Fruit fly (Drosophila melanogaster) whole organism, embryonic: Measurements from ENCODE around the gene Mon1.

Experiments
- CG11247 ChIP-seq: fragments of 200-800 bp; sonication (Bioruptor generic); IDR thresholded peaks from 2 replicates; pipeline ENCODE4 v1.3.6; 2022; ENCODE audit warnings: missing biosample characterization, missing genetic modification characterization
- CG12942 ChIP-seq: fragments of 200-800 bp; sonication (Bioruptor generic); optimal IDR thresholded peaks from 3 replicates; lab custom pipeline; 2016; ENCODE audit warnings: missing biosample characterization, missing genetic modification characterization
- CG13424 ChIP-seq: fragments of 200-800 bp; sonication (Bioruptor generic); optimal IDR thresholded peaks from 2 replicates; lab custom pipeline; 2019; ENCODE audit warnings: missing biosample characterization, mild to moderate bottlenecking, missing genetic modification characterization, moderate library complexity
- CG1647 ChIP-seq: fragments of 200-800 bp; sonication (Bioruptor generic); optimal IDR thresholded peaks from 3 replicates; lab custom pipeline; 2016; ENCODE audit warnings: missing biosample characterization, missing genetic modification characterization
- CG17612 ChIP-seq: fragments of 200-800 bp; sonication (Bioruptor generic); IDR thresholded peaks from 2 replicates; pipeline ENCODE4 v1.3.6; 2022; ENCODE audit warnings: missing biosample characterization, missing genetic modification characterization
- CG18476 ChIP-seq: fragments of 200-800 bp; sonication (Bioruptor generic); optimal IDR thresholded peaks from 2 replicates; lab custom pipeline; 2016; ENCODE audit warnings: missing biosample characterization, mild to moderate bottlenecking, missing genetic modification characterization
- CG30020 ChIP-seq: fragments of 200-800 bp; optimal IDR thresholded peaks from 2 replicates; lab custom pipeline; 2019; ENCODE audit warnings: missing biosample characterization, mild to moderate bottlenecking, missing genetic modification characterization, moderate library complexity
- CG31441 ChIP-seq: fragments of 200-800 bp; sonication (Bioruptor generic); IDR thresholded peaks from 2 replicates; pipeline ENCODE4 v1.3.6; 2022; ENCODE audit warnings: missing biosample characterization, missing genetic modification characterization
- CG32772 ChIP-seq: fragments of 200-800 bp; sonication (Bioruptor generic); IDR thresholded peaks from 2 replicates; pipeline ENCODE4 v1.3.6; 2022; ENCODE audit warnings: missing biosample characterization, missing genetic modification characterization
- CG4617 ChIP-seq: fragments of 200-800 bp; sonication (Bioruptor generic); optimal IDR thresholded peaks from 3 replicates; lab custom pipeline; 2016; ENCODE audit warnings: missing biosample characterization, missing genetic modification characterization, borderline replicate concordance
- CG7357 ChIP-seq: fragments of 200-800 bp; sonication (Bioruptor generic); IDR thresholded peaks from 3 replicates; pipeline ENCODE4 v1.3.6; 2022; ENCODE audit warnings: missing biosample characterization, missing genetic modification characterization
- CG7372 ChIP-seq: fragments of 200-800 bp; sonication (Bioruptor generic); IDR thresholded peaks from 2 replicates; pipeline ENCODE4 v1.3.6; 2022; ENCODE audit warnings: missing biosample characterization, missing genetic modification characterization
- CG7786 ChIP-seq: fragments of 200-800 bp; sonication (Bioruptor generic); optimal IDR thresholded peaks from 2 replicates; lab custom pipeline; 2016; ENCODE audit warnings: missing biosample characterization, missing genetic modification characterization
- CG9876 ChIP-seq: fragments of 200-800 bp; sonication (Bioruptor generic); optimal IDR thresholded peaks from 2 replicates; lab custom pipeline; 2016; ENCODE audit warnings: missing biosample characterization, missing genetic modification characterization
- Dad ChIP-seq: fragments of 200-800 bp; sonication (Bioruptor generic); optimal IDR thresholded peaks from 3 replicates; lab custom pipeline; 2016; ENCODE audit warnings: missing biosample characterization, missing genetic modification characterization
- Drgx ChIP-seq: fragments of 200-800 bp; sonication (Bioruptor generic); IDR thresholded peaks from 2 replicates; pipeline ENCODE4 v1.3.6; 2022; ENCODE audit warnings: missing biosample characterization, missing genetic modification characterization
- Elba2 ChIP-seq: fragments of 200-800 bp; sonication (Bioruptor generic); optimal IDR thresholded peaks from 3 replicates; lab custom pipeline; 2016; ENCODE audit warnings: missing biosample characterization, missing genetic modification characterization
- Fer2 ChIP-seq: fragments of 200-800 bp; sonication (Bioruptor generic); optimal IDR thresholded peaks from 2 replicates; lab custom pipeline; 2018; ENCODE audit warnings: missing biosample characterization, mild to moderate bottlenecking, missing genetic modification characterization, moderate library complexity
- HmgZ ChIP-seq: fragments of 200-800 bp; sonication (Bioruptor generic); optimal IDR thresholded peaks from 2 replicates; lab custom pipeline; 2018; ENCODE audit warnings: missing biosample characterization, mild to moderate bottlenecking, missing genetic modification characterization
- Hr51 ChIP-seq, 2 experiments: fragments of 200-800 bp; sonication (Bioruptor generic); optimal IDR thresholded peaks; 2 replicates in 1 of 2; 3 replicates in 1 of 2; lab custom pipeline; 2016 to 2018; ENCODE audit warnings: missing biosample characterization in 2 of 2, missing genetic modification characterization in 2 of 2, mild to moderate bottlenecking in 1 of 2, moderate library complexity in 1 of 2
- Lim3 ChIP-seq: fragments of 200-800 bp; sonication (Bioruptor generic); IDR thresholded peaks from 2 replicates; pipeline ENCODE4 v1.3.6; 2022; ENCODE audit warnings: missing biosample characterization, missing genetic modification characterization
- Max ChIP-seq: fragments of 200-800 bp; sonication (Bioruptor generic); optimal IDR thresholded peaks from 2 replicates; lab custom pipeline; 2016; ENCODE audit warnings: missing biosample characterization, mild to moderate bottlenecking, missing genetic modification characterization
- NC2α ChIP-seq: fragments of 200-800 bp; sonication (Bioruptor generic); optimal IDR thresholded peaks from 2 replicates; lab custom pipeline; 2016; ENCODE audit warnings: missing biosample characterization, missing genetic modification characterization
- Nf-YC ChIP-seq: fragments of 200-800 bp; optimal IDR thresholded peaks from 3 replicates; lab custom pipeline; 2019; ENCODE audit warnings: missing biosample characterization, mild to moderate bottlenecking, missing genetic modification characterization, moderate library complexity
- Ravus ChIP-seq: fragments of 200-800 bp; sonication (Bioruptor generic); IDR thresholded peaks from 2 replicates; pipeline ENCODE4 v1.3.6; 2022; ENCODE audit warnings: missing biosample characterization, missing genetic modification characterization
- Spps ChIP-seq: fragments of 200-800 bp; sonication (Bioruptor generic); optimal IDR thresholded peaks from 2 replicates; lab custom pipeline; 2018; ENCODE audit warnings: missing biosample characterization, mild to moderate bottlenecking, missing genetic modification characterization
- Sry-δ ChIP-seq: fragments of 200-800 bp; sonication (Bioruptor generic); optimal IDR thresholded peaks from 2 replicates; lab custom pipeline; 2016; ENCODE audit warnings: missing biosample characterization, missing genetic modification characterization
- Vsx1 ChIP-seq: fragments of 200-800 bp; sonication (Bioruptor generic); optimal IDR thresholded peaks from 2 replicates; lab custom pipeline; 2017; ENCODE audit warnings: missing biosample characterization, mild to moderate bottlenecking, missing genetic modification characterization, missing genetic modification reagents
- ac ChIP-seq: fragments of 200-800 bp; sonication (Bioruptor generic); optimal IDR thresholded peaks from 3 replicates; lab custom pipeline; 2017; ENCODE audit warnings: missing biosample characterization, mild to moderate bottlenecking, missing genetic modification characterization
- amos ChIP-seq: fragments of 200-800 bp; sonication (Bioruptor generic); IDR thresholded peaks from 2 replicates; pipeline ENCODE4 v1.3.6; 2022; ENCODE audit warnings: missing biosample characterization, missing genetic modification characterization; ENCODE audit not compliant: partially characterized antibody
- chif ChIP-seq, 2 experiments: fragments of 200-800 bp; sonication (Bioruptor generic); optimal IDR thresholded peaks; 3 replicates each; lab custom pipeline; 2016; ENCODE audit warnings: missing biosample characterization in 2 of 2, missing genetic modification characterization in 2 of 2
- dysf ChIP-seq: fragments of 200-800 bp; sonication (Bioruptor generic); IDR thresholded peaks from 3 replicates; pipeline ENCODE4 v1.3.6; 2022; ENCODE audit warnings: missing biosample characterization, missing genetic modification characterization
- emc ChIP-seq: fragments of 200-800 bp; sonication (Bioruptor generic); optimal IDR thresholded peaks from 2 replicates; lab custom pipeline; 2016; ENCODE audit warnings: missing biosample characterization, missing genetic modification characterization
- esg ChIP-seq: fragments of 200-800 bp; sonication (Bioruptor generic); conservative IDR thresholded peaks from 2 replicates; pipeline ENCODE4 v1.3.6; 2022; ENCODE audit warnings: missing biosample characterization, missing genetic modification characterization
- eve ChIP-seq, 2 experiments: fragments of >200 bp; optimal IDR thresholded peaks; 2 replicates each; lab custom pipeline; 2017; ENCODE audit warnings: missing biosample characterization in 2 of 2, missing genetic modification characterization in 2 of 2
- fd96Cb ChIP-seq: fragments of 200-800 bp; sonication (Bioruptor generic); optimal IDR thresholded peaks from 2 replicates; lab custom pipeline; 2018; ENCODE audit warnings: missing biosample characterization, mild to moderate bottlenecking, missing genetic modification characterization, moderate library complexity
- grn ChIP-seq: fragments of 200-800 bp; sonication (Bioruptor generic); optimal IDR thresholded peaks from 3 replicates; lab custom pipeline; 2017; ENCODE audit warnings: missing biosample characterization, missing genetic modification characterization
- gro ChIP-seq: fragments of 200-800 bp; sonication (Bioruptor generic); optimal IDR thresholded peaks from 2 replicates; lab custom pipeline; 2016; ENCODE audit warnings: missing biosample characterization, missing genetic modification characterization
- jing ChIP-seq: fragments of 200-800 bp; sonication (Bioruptor generic); optimal IDR thresholded peaks from 2 replicates; lab custom pipeline; 2018; ENCODE audit warnings: missing biosample characterization, mild to moderate bottlenecking, missing genetic modification characterization
- lmd ChIP-seq: fragments of 200-800 bp; sonication (Bioruptor generic); IDR thresholded peaks from 2 replicates; pipeline ENCODE4 v1.3.6; 2022; ENCODE audit warnings: missing biosample characterization, missing genetic modification characterization
- oc ChIP-seq: fragments of 200-800 bp; sonication (Bioruptor generic); optimal IDR thresholded peaks from 2 replicates; lab custom pipeline; 2018; ENCODE audit warnings: missing biosample characterization, mild to moderate bottlenecking, missing genetic modification characterization, moderate library complexity
- odd ChIP-seq: fragments of 200-800 bp; sonication (Bioruptor generic); optimal IDR thresholded peaks from 2 replicates; lab custom pipeline; 2017; ENCODE audit warnings: missing biosample characterization, mild to moderate bottlenecking, missing genetic modification characterization
- pnt ChIP-seq: fragments of 200-800 bp; sonication (Bioruptor generic); optimal IDR thresholded peaks from 3 replicates; lab custom pipeline; 2016; ENCODE audit warnings: missing biosample characterization, missing genetic modification characterization
- repo ChIP-seq: fragments of 200-800 bp; sonication (Bioruptor generic); optimal IDR thresholded peaks from 2 replicates; lab custom pipeline; 2016; ENCODE audit warnings: missing biosample characterization, missing genetic modification characterization
- scrt ChIP-seq: fragments of 200-800 bp; sonication (Bioruptor generic); optimal IDR thresholded peaks from 2 replicates; lab custom pipeline; 2018; ENCODE audit warnings: missing biosample characterization, mild to moderate bottlenecking, missing genetic modification characterization, moderate library complexity
- sd ChIP-seq: fragments of 200-800 bp; sonication (Bioruptor generic); optimal IDR thresholded peaks from 3 replicates; lab custom pipeline; 2018; ENCODE audit warnings: missing biosample characterization, mild to moderate bottlenecking, missing genetic modification characterization, moderate library complexity
- sima ChIP-seq: fragments of 200-800 bp; sonication (Bioruptor generic); optimal IDR thresholded peaks from 2 replicates; lab custom pipeline; 2016; ENCODE audit warnings: missing biosample characterization, missing genetic modification characterization
- sr ChIP-seq: fragments of 200-800 bp; sonication (Bioruptor generic); IDR thresholded peaks from 3 replicates; pipeline ENCODE4 v1.3.6; 2022; ENCODE audit warnings: missing biosample characterization, missing genetic modification characterization
- tll ChIP-seq, 2 experiments: fragments of 200-800 bp in 1 of 2; fragments of >200 bp in 1 of 2; sonication (Bioruptor generic) in 1 of 2; optimal IDR thresholded peaks; 2 replicates each; lab custom pipeline; 2017 to 2019; ENCODE audit warnings: missing biosample characterization in 2 of 2, missing genetic modification characterization in 2 of 2, mild to moderate bottlenecking in 1 of 2, moderate library complexity in 1 of 2
- toy ChIP-seq: fragments of 200-800 bp; sonication (Bioruptor generic); IDR thresholded peaks from 2 replicates; pipeline ENCODE4 v1.3.6; 2022; ENCODE audit warnings: missing biosample characterization, missing genetic modification characterization
- unpg ChIP-seq: fragments of 200-800 bp; sonication (Bioruptor generic); optimal IDR thresholded peaks from 3 replicates; lab custom pipeline; 2018; ENCODE audit warnings: missing biosample characterization, mild to moderate bottlenecking, missing genetic modification characterization, moderate library complexity
- usp ChIP-seq: fragments of >200 bp; optimal IDR thresholded peaks from 2 replicates; lab custom pipeline; 2017; ENCODE audit warnings: missing biosample characterization, missing genetic modification characterization
- wor ChIP-seq: fragments of 200-800 bp; sonication (Bioruptor generic); IDR thresholded peaks from 2 replicates; pipeline ENCODE4 v1.3.6; 2022; ENCODE audit warnings: missing biosample characterization, missing genetic modification characterization

The Mon1 gene

dm6 chr2L:4883023-4883392 is 32.6 kb downstream of the Mon1 start, which contains the start of the genes Cf2 and CG3008 (continued):
- no peak for TF ChIP-seq odd
- no peak for TF ChIP-seq CG17612
- TF ChIP-seq pnt (GFP tag; lab: Kevin White, UChicago) = no peak
- no peak for TF ChIP-seq CG9876
- TF ChIP-seq unpg (GFP tag; lab: Kevin White, UChicago) = no peak
- TF ChIP-seq CG32772 = no peak
- TF ChIP-seq CG7786 (GFP tag; lab: Kevin White, UChicago) = no peak
- no peak for TF ChIP-seq toy (GFP tag; lab: Robert Waterston, UW)
- TF ChIP-seq Spps = no peak
- TF ChIP-seq fd96Cb (tag; lab: Kevin White, UChicago) = no peak
- TF ChIP-seq ac = no peak
- TF ChIP-seq Hr51 (GFP tag; optimal IDR thresholded peaks at IDR 0.05; lab: Kevin White, UChicago) = no peak
- TF ChIP-seq scrt (GFP tag; lab: Kevin White, UChicago) = no peak
- TF ChIP-seq CG13424 (tag; lab: Kevin White, UChicago) = no peak
- TF ChIP-seq Max = no peak
- no peak for TF ChIP-seq CG18476 (GFP tag; lab: Kevin White, UChicago)
- TF ChIP-seq CG7372 (GFP tag; lab: Robert Waterston, UW) = no peak
- TF ChIP-seq tll (GFP tag; optimal IDR thresholded peaks at IDR 0.05; lab: Kevin White, UChicago) = no peak
- TF ChIP-seq Ravus (GFP tag; lab: Robert Waterston, UW) = no peak
- TF ChIP-seq Elba2 (GFP tag; lab: Kevin White, UChicago) = peak; percentile 45
- no peak for TF ChIP-seq Drgx (GFP tag; lab: Robert Waterston, UW)
- no peak for TF ChIP-seq Dad (GFP tag; lab: Kevin White, UChicago)
- TF ChIP-seq CG31441 (GFP tag; lab: Robert Waterston, UW) = no peak
- TF ChIP-seq gro (GFP tag; lab: Kevin White, UChicago) = no peak
- no peak for TF ChIP-seq Vsx1 (GFP tag; lab: Kevin White, UChicago)
- no peak for TF ChIP-seq dysf (GFP tag; lab: Robert Waterston, UW)
- no peak for TF ChIP-seq oc (tag; lab: Kevin White, UChicago)
- TF ChIP-seq jing (GFP tag; lab: Kevin White, UChicago) = no peak
- TF ChIP-seq CG7357 (GFP tag; lab: Robert Waterston, UW) = no peak
- TF ChIP-seq CG30020 (tag; lab: Kevin White, UChicago) = peak; percentile 48
- TF ChIP-seq Nf-YC = peak; percentile 25
- TF ChIP-seq eve (GFP tag; optimal IDR thresholded peaks at IDR 0.05; lab: Kevin White, UChicago) = no peak
- TF ChIP-seq sd = no peak
- TF ChIP-seq HmgZ = no peak
- no peak for TF ChIP-seq NC2α (GFP tag; lab: Kevin White, UChicago)
- peak; percentile 83 for TF ChIP-seq amos (GFP tag; lab: Robert Waterston, UW)
- TF ChIP-seq CG4617 (GFP tag; lab: Kevin White, UChicago) = peak; percentile 95
- no peak for TF ChIP-seq Lim3 (GFP tag; lab: Robert Waterston, UW)
- TF ChIP-seq repo (GFP tag; lab: Kevin White, UChicago) = no peak
- no peak for TF ChIP-seq CG1647 (GFP tag; lab: Kevin White, UChicago)
- TF ChIP-seq sima (GFP tag; lab: Kevin White, UChicago) = no peak
- no peak for TF ChIP-seq emc
- TF ChIP-seq grn (GFP tag; lab: Kevin White, UChicago) = no peak
- TF ChIP-seq CG11247 (GFP tag; lab: Robert Waterston, UW) = no peak
- no peak for TF ChIP-seq wor
- TF ChIP-seq sr (GFP tag; lab: Robert Waterston, UW) = no peak
- TF ChIP-seq chif (GFP tag; optimal IDR thresholded peaks at IDR 0.05; lab: Kevin White, UChicago) = no peak
- TF ChIP-seq usp (GFP tag; lab: Kevin White, UChicago) = no peak
- no peak for TF ChIP-seq CG12942 (GFP tag; lab: Kevin White, UChicago)
- TF ChIP-seq esg = no peak
- TF ChIP-seq lmd (GFP tag; lab: Robert Waterston, UW) = no peak
- no peak for TF ChIP-seq Fer2
- peak; percentile 93 for TF ChIP-seq Sry-δ (GFP tag; lab: Kevin White, UChicago)
